Fruit fly (Drosophila melanogaster) whole organism, embryonic: ENCODE measurements around the gene Cyp28d2.
A peak's percentile ranks its signal among the peaks of the same experiment; 100 is the strongest.

ENCODE experiments used
- Adf1 ChIP-seq: fragments of 200-800 bp; sonication (Bioruptor generic); IDR thresholded peaks from 2 replicates; pipeline ENCODE4 v1.3.6; 2022; ENCODE audit warnings: missing biosample characterization, missing genetic modification characterization
- Asciz ChIP-seq: fragments of 200-800 bp; sonication (Bioruptor generic); optimal IDR thresholded peaks from 2 replicates; lab custom pipeline; 2017; ENCODE audit warnings: missing biosample characterization, mild to moderate bottlenecking, missing genetic modification characterization, missing genetic modification reagents
- CG11695 ChIP-seq: fragments of 200-800 bp; sonication (Bioruptor generic); IDR thresholded peaks from 3 replicates; pipeline ENCODE4 v1.3.6; 2022; ENCODE audit warnings: missing biosample characterization, missing genetic modification characterization
- CG12236 ChIP-seq: fragments of 200-800 bp; sonication (Bioruptor generic); optimal IDR thresholded peaks from 2 replicates; lab custom pipeline; 2016; ENCODE audit warnings: missing biosample characterization, missing genetic modification characterization
- CG1602 ChIP-seq: fragments of 200-800 bp; sonication (Bioruptor generic); optimal IDR thresholded peaks from 3 replicates; lab custom pipeline; 2016; ENCODE audit warnings: missing biosample characterization, missing genetic modification characterization
- CG1647 ChIP-seq: fragments of 200-800 bp; sonication (Bioruptor generic); optimal IDR thresholded peaks from 3 replicates; lab custom pipeline; 2016; ENCODE audit warnings: missing biosample characterization, missing genetic modification characterization
- CG16813 ChIP-seq: fragments of 200-800 bp; sonication (Bioruptor generic); IDR thresholded peaks from 3 replicates; pipeline ENCODE4 v1.3.6; 2022; ENCODE audit warnings: missing biosample characterization, missing genetic modification characterization; ENCODE audit not compliant: partially characterized antibody
- CG16815 ChIP-seq: fragments of 200-800 bp; sonication (Bioruptor generic); optimal IDR thresholded peaks from 3 replicates; lab custom pipeline; 2017; ENCODE audit warnings: missing biosample characterization, mild to moderate bottlenecking, missing genetic modification characterization
- CG17568 ChIP-seq: fragments of 200-800 bp; sonication (Bioruptor generic); optimal IDR thresholded peaks from 2 replicates; lab custom pipeline; 2018; ENCODE audit warnings: missing biosample characterization, mild to moderate bottlenecking, missing genetic modification characterization, moderate library complexity
- CG17912 ChIP-seq: fragments of 200-800 bp; sonication (Bioruptor generic); optimal IDR thresholded peaks from 2 replicates; lab custom pipeline; 2018; ENCODE audit warnings: missing biosample characterization, mild to moderate bottlenecking, missing genetic modification characterization
- CG1792 ChIP-seq: fragments of 200-800 bp; sonication (Bioruptor generic); optimal IDR thresholded peaks from 2 replicates; lab custom pipeline; 2016; ENCODE audit warnings: missing biosample characterization, missing genetic modification characterization
- CG18011 ChIP-seq: fragments of 200-800 bp; sonication (Bioruptor generic); optimal IDR thresholded peaks from 2 replicates; lab custom pipeline; 2017; ENCODE audit warnings: missing biosample characterization, missing genetic modification characterization, mild to moderate bottlenecking, moderate library complexity, missing genotype
- CG2129 ChIP-seq: fragments of 200-800 bp; sonication (Bioruptor generic); IDR thresholded peaks from 2 replicates; pipeline ENCODE4 v1.3.6; 2022; ENCODE audit warnings: missing biosample characterization, missing genetic modification characterization; ENCODE audit not compliant: partially characterized antibody
- CG2712 ChIP-seq: fragments of 200-800 bp; optimal IDR thresholded peaks from 3 replicates; lab custom pipeline; 2019; ENCODE audit warnings: missing biosample characterization, mild to moderate bottlenecking, missing genetic modification characterization, moderate library complexity
- CG2875 ChIP-seq: fragments of 200-800 bp; sonication (Bioruptor generic); optimal IDR thresholded peaks from 2 replicates; lab custom pipeline; 2017; ENCODE audit warnings: missing biosample characterization, mild to moderate bottlenecking, missing genetic modification characterization, missing genetic modification reagents
- CG2889 ChIP-seq: fragments of 200-800 bp; sonication (Bioruptor generic); IDR thresholded peaks from 3 replicates; pipeline ENCODE4 v1.3.6; 2022; ENCODE audit warnings: missing biosample characterization, missing genetic modification characterization
- CG31365 ChIP-seq: fragments of 200-800 bp; sonication (Bioruptor generic); optimal IDR thresholded peaks from 2 replicates; lab custom pipeline; 2018; ENCODE audit warnings: missing biosample characterization, mild to moderate bottlenecking, missing genetic modification characterization
- CG32532 ChIP-seq: fragments of 200-800 bp; sonication (Bioruptor generic); IDR thresholded peaks from 2 replicates; pipeline ENCODE4 v1.3.6; 2022; ENCODE audit warnings: missing biosample characterization, missing genetic modification characterization
- CG3281 ChIP-seq: fragments of 200-800 bp; sonication (Bioruptor generic); optimal IDR thresholded peaks from 3 replicates; lab custom pipeline; 2017; ENCODE audit warnings: missing biosample characterization, mild to moderate bottlenecking, missing genetic modification characterization
- CG34224 ChIP-seq: fragments of 200-800 bp; sonication (Bioruptor generic); IDR thresholded peaks from 3 replicates; pipeline ENCODE4 v1.3.6; 2022; ENCODE audit warnings: missing biosample characterization, missing genetic modification characterization; ENCODE audit not compliant: partially characterized antibody
- CG3838 ChIP-seq: fragments of 200-800 bp; sonication (Bioruptor generic); optimal IDR thresholded peaks from 3 replicates; lab custom pipeline; 2016; ENCODE audit warnings: missing biosample characterization, missing genetic modification characterization
- CG4360 ChIP-seq: fragments of 200-800 bp; sonication (Bioruptor generic); IDR thresholded peaks from 2 replicates; pipeline ENCODE4 v1.3.6; 2022; ENCODE audit warnings: missing biosample characterization, missing genetic modification characterization
- CG6683 ChIP-seq: fragments of 200-800 bp; sonication (Bioruptor generic); optimal IDR thresholded peaks from 2 replicates; lab custom pipeline; 2017; ENCODE audit warnings: missing biosample characterization, mild to moderate bottlenecking, missing genetic modification characterization, missing genetic modification reagents
- CG6765 ChIP-seq: fragments of 200-800 bp; sonication (Bioruptor generic); optimal IDR thresholded peaks from 3 replicates; lab custom pipeline; 2017; ENCODE audit warnings: missing biosample characterization, mild to moderate bottlenecking, missing genetic modification characterization
- CG7745 ChIP-seq: fragments of 200-800 bp; sonication (Bioruptor generic); optimal IDR thresholded peaks from 2 replicates; lab custom pipeline; 2018; ENCODE audit warnings: missing biosample characterization, mild to moderate bottlenecking, missing genetic modification characterization, moderate library complexity
- Dad ChIP-seq: fragments of 200-800 bp; sonication (Bioruptor generic); optimal IDR thresholded peaks from 3 replicates; lab custom pipeline; 2016; ENCODE audit warnings: missing biosample characterization, missing genetic modification characterization
- E2f1 ChIP-seq: fragments of 200-800 bp; sonication (Bioruptor generic); IDR thresholded peaks from 2 replicates; pipeline ENCODE4 v1.3.6; 2022; ENCODE audit warnings: missing biosample characterization, missing genetic modification characterization
- Fer2 ChIP-seq: fragments of 200-800 bp; sonication (Bioruptor generic); optimal IDR thresholded peaks from 2 replicates; lab custom pipeline; 2018; ENCODE audit warnings: missing biosample characterization, mild to moderate bottlenecking, missing genetic modification characterization, moderate library complexity
- HmgD ChIP-seq: fragments of 200-800 bp; sonication (Bioruptor generic); optimal IDR thresholded peaks from 3 replicates; lab custom pipeline; 2016; ENCODE audit warnings: missing biosample characterization, missing genetic modification characterization
- Optix ChIP-seq: fragments of 200-800 bp; sonication (Bioruptor generic); IDR thresholded peaks from 3 replicates; pipeline ENCODE4 v1.3.6; 2022; ENCODE audit warnings: missing biosample characterization, missing genetic modification characterization
- Poxn ChIP-seq: fragments of 200-800 bp; sonication (Bioruptor generic); IDR thresholded peaks from 2 replicates; pipeline ENCODE4 v1.3.6; 2022; ENCODE audit warnings: missing biosample characterization, missing genetic modification characterization
- Spps ChIP-seq: fragments of 200-800 bp; sonication (Bioruptor generic); optimal IDR thresholded peaks from 2 replicates; lab custom pipeline; 2018; ENCODE audit warnings: missing biosample characterization, mild to moderate bottlenecking, missing genetic modification characterization
- Xrp1 ChIP-seq: fragments of 200-800 bp; sonication (Bioruptor generic); IDR thresholded peaks from 2 replicates; pipeline ENCODE4 v1.3.6; 2022; ENCODE audit warnings: missing biosample characterization, missing genetic modification characterization
- ase ChIP-seq: fragments of 200-800 bp; sonication (Bioruptor generic); IDR thresholded peaks from 3 replicates; pipeline ENCODE4 v1.3.6; 2022; ENCODE audit warnings: missing biosample characterization, missing genetic modification characterization
- br ChIP-seq: fragments of >200 bp; optimal IDR thresholded peaks from 2 replicates; lab custom pipeline; 2017
- chm ChIP-seq: fragments of 200-800 bp; sonication (Bioruptor generic); IDR thresholded peaks from 2 replicates; pipeline ENCODE4 v1.3.6; 2022; ENCODE audit warnings: missing biosample characterization, missing genetic modification characterization
- dmrt99B ChIP-seq: fragments of 200-800 bp; sonication (Bioruptor generic); optimal IDR thresholded peaks from 2 replicates; lab custom pipeline; 2018; ENCODE audit warnings: missing biosample characterization, mild to moderate bottlenecking, missing genetic modification characterization, moderate library complexity
- eyg ChIP-seq: fragments of 200-800 bp; sonication (Bioruptor generic); optimal IDR thresholded peaks from 3 replicates; lab custom pipeline; 2016; ENCODE audit warnings: missing biosample characterization, missing genetic modification characterization
- fd102C ChIP-seq: fragments of 200-800 bp; sonication (Bioruptor generic); optimal IDR thresholded peaks from 2 replicates; lab custom pipeline; 2018; ENCODE audit warnings: missing biosample characterization, mild to moderate bottlenecking, missing genetic modification characterization, moderate library complexity
- gt ChIP-seq: fragments of 200-800 bp; sonication (Bioruptor generic); IDR thresholded peaks from 2 replicates; pipeline ENCODE4 v1.3.6; 2022; ENCODE audit warnings: missing biosample characterization, missing genetic modification characterization
- hbn ChIP-seq: fragments of 200-800 bp; sonication (Bioruptor generic); IDR thresholded peaks from 2 replicates; pipeline ENCODE4 v1.3.6; 2022; ENCODE audit warnings: missing biosample characterization, missing genetic modification characterization; ENCODE audit not compliant: partially characterized antibody
- hth ChIP-seq: fragments of >200 bp; optimal IDR thresholded peaks from 2 replicates; lab custom pipeline; 2017; ENCODE audit warnings: inconsistent platforms
- jigr1 ChIP-seq: fragments of 200-800 bp; sonication (Bioruptor generic); IDR thresholded peaks from 3 replicates; pipeline ENCODE4 v1.3.6; 2022; ENCODE audit warnings: missing biosample characterization, missing genetic modification characterization
- lov ChIP-seq, 2 experiments: fragments of 200-800 bp in 1 of 2; fragments of >200 bp in 1 of 2; sonication (Bioruptor generic) in 1 of 2; IDR thresholded peaks in 1 of 2; optimal IDR thresholded peaks in 1 of 2; 2 replicates in 1 of 2; 3 replicates in 1 of 2; pipeline versions ENCODE4 v1.3.6 to Lab custom; 2017 to 2022; ENCODE audit warnings: missing biosample characterization in 1 of 2, missing genetic modification characterization in 1 of 2
- nerfin-2 ChIP-seq: fragments of 200-800 bp; sonication (Bioruptor generic); IDR thresholded peaks from 2 replicates; pipeline ENCODE4 v1.3.6; 2022; ENCODE audit warnings: missing biosample characterization, missing genetic modification characterization; ENCODE audit not compliant: partially characterized antibody
- prd ChIP-seq, 3 experiments: fragments of >200 bp in 2 of 3; fragments of 200-800 bp in 1 of 3; sonication (Bioruptor generic) in 1 of 3; optimal IDR thresholded peaks in 2 of 3; IDR thresholded peaks in 1 of 3; 2 replicates in 2 of 3; 3 replicates in 1 of 3; pipeline versions ENCODE4 v1.3.6 to Lab custom; 2017 to 2022; ENCODE audit warnings: missing biosample characterization in 1 of 3, missing genetic modification characterization in 1 of 3
- ranshi ChIP-seq: fragments of 200-800 bp; sonication (Bioruptor generic); IDR thresholded peaks from 2 replicates; pipeline ENCODE4 v1.3.6; 2022; ENCODE audit warnings: missing biosample characterization, missing genetic modification characterization
- tna ChIP-seq: fragments of 200-800 bp; sonication (Bioruptor generic); IDR thresholded peaks from 2 replicates; pipeline ENCODE4 v1.3.6; 2022; ENCODE audit warnings: missing biosample characterization, missing genetic modification characterization; ENCODE audit not compliant: partially characterized antibody
- trem ChIP-seq: fragments of 200-800 bp; optimal IDR thresholded peaks from 3 replicates; lab custom pipeline; 2019; ENCODE audit warnings: missing biosample characterization, mild to moderate bottlenecking, missing genetic modification characterization, moderate library complexity
- zf30C ChIP-seq: fragments of 200-800 bp; sonication (Bioruptor generic); optimal IDR thresholded peaks from 3 replicates; lab custom pipeline; 2018; ENCODE audit warnings: missing biosample characterization, mild to moderate bottlenecking, missing genetic modification characterization

Cyp28d2 gene

dm6 chr2L:5237175-5237753 lies 30.2 kb downstream of the Cyp28d2 start (continued):
- TF ChIP-seq CG1647 (GFP tag; lab: Kevin White, UChicago) (no peak), E2f1 (GFP tag; lab: Robert Waterston, UW) (no peak), CG34224 (peak; percentile 92), fd102C (GFP tag; lab: Kevin White, UChicago) (no peak), hth (lab: Kevin White, UChicago) (no peak), CG17568 (peak; percentile 51), Asciz (GFP tag; lab: Kevin White, UChicago) (peak; percentile 33), ranshi (GFP tag; lab: Robert Waterston, UW) (no peak; the same call in 1 of the 2 replicates), Xrp1 (GFP tag; lab: Robert Waterston, UW) (peak; percentile 38; the same call in 1 of the 2 replicates), CG1602 (GFP tag; lab: Kevin White, UChicago) (no peak), gt (GFP tag; lab: Robert Waterston, UW) (no peak), CG1792 (GFP tag; lab: Kevin White, UChicago) (no peak), Spps (tag; lab: Kevin White, UChicago) (no peak), Dad (GFP tag; lab: Kevin White, UChicago) (no peak), zf30C (GFP tag; lab: Kevin White, UChicago) (no peak), trem (tag; lab: Kevin White, UChicago) (peak; percentile 4), CG31365 (tag; lab: Kevin White, UChicago) (peak; percentile 36), CG32532 (GFP tag; lab: Robert Waterston, UW) (peak; percentile 73; the same call in 1 of the 2 replicates), CG4360 (peak; percentile 96), Optix (no peak), CG2875 (no peak), Poxn (GFP tag; lab: Robert Waterston, UW) (no peak), lov (optimal IDR thresholded peaks at IDR 0.05; lab: Kevin White, UChicago) (no peak), lov (GFP tag; IDR thresholded peaks at IDR 0.05; lab: Robert Waterston, UW) (no peak), HmgD (GFP tag; lab: Kevin White, UChicago) (no peak), chm (peak; percentile 85), CG3838 (GFP tag; lab: Kevin White, UChicago) (no peak), br (lab: Kevin White, UChicago) (no peak), CG17912 (GFP tag; lab: Kevin White, UChicago) (no peak), CG16815 (GFP tag; lab: Kevin White, UChicago) (no peak), nerfin-2 (GFP tag; lab: Robert Waterston, UW) (no peak), hbn (GFP tag; lab: Robert Waterston, UW) (peak; percentile 78), CG2129 (peak; percentile 15; the same call in 1 of the 2 replicates), Adf1 (GFP tag; lab: Robert Waterston, UW) (peak; percentile 63), CG7745 (tag; lab: Kevin White, UChicago) (peak; percentile 58), CG2889 (GFP tag; lab: Robert Waterston, UW) (no peak), CG2712 (tag; lab: Kevin White, UChicago) (no peak), prd (optimal IDR thresholded peaks at IDR 0.05; lab: Kevin White, UChicago) (no peak), prd (GFP tag; IDR thresholded peaks at IDR 0.05; lab: Robert Waterston, UW) (no peak), jigr1 (GFP tag; lab: Robert Waterston, UW) (no peak), eyg (no peak), ase (GFP tag; lab: Robert Waterston, UW) (no peak), CG3281 (GFP tag; lab: Kevin White, UChicago) (no peak), Fer2 (no peak), CG18011 (GFP tag; lab: Kevin White, UChicago) (no peak), CG6683 (no peak), dmrt99B (tag; lab: Kevin White, UChicago) (no peak), CG11695 (GFP tag; lab: Robert Waterston, UW) (0 out of 3 replicates have a peak, but pooled peaks have one; percentile 25), CG16813 (GFP tag; lab: Robert Waterston, UW) (no peak), CG6765 (GFP tag; lab: Kevin White, UChicago) (no peak), tna (GFP tag; lab: Robert Waterston, UW) (no peak), CG12236 (GFP tag; lab: Kevin White, UChicago) (no peak)
